Worm (Caenorhabditis elegans): Measurements from ENCODE around the gene fbxc-44.
A peak's percentile ranks its signal among the peaks of the same experiment; 100 is the strongest.

ce11 chrII:4230816-4231435 is 6.6 kb downstream of the fbxc-44 start, which contains the start of gene C16A11.10:
- TF ChIP-seq hmg-1.1 (GFP tag; IDR thresholded peaks at IDR 0.05) (no peak), ZK546.5 (tag; optimal IDR thresholded peaks at IDR 0.05) (no peak), ces-1 (GFP tag; optimal IDR thresholded peaks at IDR 0.05) (no peak), unc-62 (GFP tag; optimal IDR thresholded peaks at IDR 0.05 in 1 of 2) (peak in 1 of 2 experiments; percentile 60), unc-62 (tag; optimal IDR thresholded peaks at IDR 0.05) (no peak)
